Worm (Caenorhabditis elegans): Measurements from ENCODE around the gene ugt-67.

DNA sequence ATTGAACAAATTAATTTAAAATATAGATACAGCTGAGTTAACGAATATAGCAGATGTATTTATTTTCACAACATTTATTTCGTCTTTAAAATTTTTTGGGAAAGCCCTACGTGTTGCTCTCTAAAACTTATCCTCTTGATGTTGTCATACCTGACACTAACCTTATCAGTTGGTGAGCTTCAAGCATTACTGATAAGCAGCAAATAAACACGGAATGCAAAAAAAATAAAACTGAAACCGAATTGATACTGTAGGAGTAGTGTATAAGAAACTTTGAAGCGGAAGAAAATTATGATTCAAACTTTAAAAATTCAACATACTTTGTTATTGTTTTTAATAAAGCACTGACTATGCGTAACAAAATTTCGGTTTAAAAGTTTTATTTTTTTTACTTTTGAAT, 33.9 kb downstream of the ugt-67 start:
- TF ChIP-seq med-1 (GFP tag; optimal IDR thresholded peaks at IDR 0.05; ENCODE audit: insufficient read depth) (no peak), ref-1 (GFP tag; conservative IDR thresholded peaks at IDR 0.05) (no peak), klf-2 (GFP tag; conservative IDR thresholded peaks at IDR 0.05) (no peak), tab-1 (GFP tag; IDR thresholded peaks at IDR 0.05) (no peak)

Data from whole organism, midembryonic.